Worm (Caenorhabditis elegans) whole organism, L3 larva: ENCODE data around the gene pezo-1.
"Not testable (repeated sequence)": the region's sequence is repeated elsewhere in the genome, so short reads cannot be mapped to it uniquely, and the experiment has no call there.

Source experiments
- R02D3.7 ChIP-seq: fragments of 150-350 bp; optimal IDR thresholded peaks from 2 replicates; lab custom pipeline; 2014; ENCODE audit warnings: missing biosample characterization, missing genetic modification characterization
- aly-2 ChIP-seq: fragments of 150-350 bp; optimal IDR thresholded peaks from 2 replicates; lab custom pipeline; 2014; ENCODE audit warnings: missing biosample characterization, missing genetic modification characterization
- ama-1 ChIP-seq: fragments of 150-350 bp; optimal IDR thresholded peaks from 2 replicates; lab custom pipeline; 2018
- ceh-16 ChIP-seq: sonication (generic microtip); optimal IDR thresholded peaks from 2 replicates; lab custom pipeline; 2017; ENCODE audit warnings: missing biosample characterization, missing genetic modification characterization
- ceh-28 ChIP-seq: fragments of 150-350 bp; optimal IDR thresholded peaks from 2 replicates; lab custom pipeline; 2014; ENCODE audit warnings: missing biosample characterization, missing genetic modification reagents, missing genetic modification characterization
- ceh-9 ChIP-seq: sonication (generic microtip); optimal IDR thresholded peaks from 2 replicates; lab custom pipeline; 2018; ENCODE audit warnings: missing biosample characterization, missing genetic modification characterization
- daf-12 ChIP-seq: fragments of 150-350 bp; optimal IDR thresholded peaks from 2 replicates; lab custom pipeline; 2014; ENCODE audit warnings: missing biosample characterization, missing genetic modification reagents, missing genetic modification characterization
- egl-27 ChIP-seq: sonication (generic microtip); optimal IDR thresholded peaks from 4 replicates; lab custom pipeline; 2017; ENCODE audit warnings: missing biosample characterization, missing genetic modification reagents, missing genetic modification characterization
- egl-5 ChIP-seq: fragments of 150-350 bp; optimal IDR thresholded peaks from 2 replicates; lab custom pipeline; 2017; ENCODE audit warnings: missing biosample characterization, missing genetic modification reagents, missing genetic modification characterization, inconsistent platforms
- elt-1 ChIP-seq: fragments of 150-350 bp; optimal IDR thresholded peaks from 2 replicates; lab custom pipeline; 2014; ENCODE audit warnings: missing biosample characterization, missing genetic modification characterization
- elt-2 ChIP-seq: sonication (generic microtip); optimal IDR thresholded peaks from 2 replicates; lab custom pipeline; 2016; ENCODE audit warnings: missing genetic modification reagents, mild to moderate bottlenecking, missing genetic modification characterization, missing compliant biosample characterization
- elt-3 ChIP-seq, 3 experiments: fragments of 150-350 bp in 1 of 3; sonication (generic microtip) in 2 of 3; optimal IDR thresholded peaks; 2 replicates in 2 of 3; 4 replicates in 1 of 3; lab custom pipeline; 2014 to 2017; ENCODE audit warnings: missing biosample characterization in 3 of 3, missing genetic modification characterization in 3 of 3
- eor-1 ChIP-seq, 2 experiments: fragments of 150-350 bp; optimal IDR thresholded peaks; 2 replicates each; lab custom pipeline; 2014 to 2018; ENCODE audit warnings: missing biosample characterization in 2 of 2, missing genetic modification characterization in 2 of 2
- fkh-10 ChIP-seq: sonication (generic microtip); optimal IDR thresholded peaks from 2 replicates; lab custom pipeline; 2017; ENCODE audit warnings: missing biosample characterization, missing genetic modification reagents, missing genetic modification characterization
- fkh-2 ChIP-seq: fragments of 150-350 bp; optimal IDR thresholded peaks from 2 replicates; lab custom pipeline; 2014; ENCODE audit warnings: missing biosample characterization, missing genetic modification reagents, missing genetic modification characterization
- hmg-11 ChIP-seq: sonication (generic microtip); optimal IDR thresholded peaks from 2 replicates; lab custom pipeline; 2016; ENCODE audit warnings: missing genetic modification characterization, missing compliant biosample characterization
- jun-1 ChIP-seq: fragments of 150-350 bp; optimal IDR thresholded peaks from 2 replicates; lab custom pipeline; 2014; ENCODE audit warnings: missing biosample characterization, missing genetic modification reagents, missing genetic modification characterization
- lin-15B ChIP-seq: fragments of 150-350 bp; optimal IDR thresholded peaks from 2 replicates; lab custom pipeline; 2014; ENCODE audit warnings: missing biosample characterization, missing genetic modification characterization
- lin-39 ChIP-seq: fragments of 150-350 bp; optimal IDR thresholded peaks from 2 replicates; lab custom pipeline; 2018; ENCODE audit warnings: missing biosample characterization, missing genetic modification reagents, missing genetic modification characterization
- mdl-1 ChIP-seq: fragments of 150-350 bp; optimal IDR thresholded peaks from 2 replicates; lab custom pipeline; 2014; ENCODE audit warnings: missing biosample characterization, missing genetic modification characterization
- mml-1 ChIP-seq: fragments of 150-350 bp; sonication (generic microtip); optimal IDR thresholded peaks from 3 replicates; lab custom pipeline; 2014; ENCODE audit warnings: missing biosample characterization, missing genetic modification characterization
- nfya-1 ChIP-seq: sonication (generic microtip); optimal IDR thresholded peaks from 2 replicates; lab custom pipeline; 2017; ENCODE audit warnings: missing genetic modification characterization, mild to moderate bottlenecking, missing compliant biosample characterization, antibody characterized with exemption, moderate library complexity; ENCODE audit not compliant: insufficient read depth
- nhr-11 ChIP-seq: fragments of 150-350 bp; optimal IDR thresholded peaks from 2 replicates; lab custom pipeline; 2014; ENCODE audit warnings: missing biosample characterization, missing genetic modification characterization
- nhr-12 ChIP-seq: fragments of 150-350 bp; optimal IDR thresholded peaks from 2 replicates; lab custom pipeline; 2014; ENCODE audit warnings: missing biosample characterization, missing genetic modification characterization
- nhr-23 ChIP-seq: fragments of 150-350 bp; optimal IDR thresholded peaks from 2 replicates; lab custom pipeline; 2014; ENCODE audit warnings: missing biosample characterization, missing genetic modification reagents, missing genetic modification characterization
- nhr-237 ChIP-seq: fragments of 150-350 bp; optimal IDR thresholded peaks from 2 replicates; lab custom pipeline; 2014; ENCODE audit warnings: missing biosample characterization, missing genetic modification characterization
- nhr-25 ChIP-seq: sonication (generic microtip); optimal IDR thresholded peaks from 2 replicates; lab custom pipeline; 2017; ENCODE audit warnings: missing biosample characterization, missing genetic modification characterization
- nhr-28 ChIP-seq: fragments of 150-350 bp; optimal IDR thresholded peaks from 2 replicates; lab custom pipeline; 2014; ENCODE audit warnings: missing biosample characterization, missing genetic modification characterization
- nhr-67 ChIP-seq: fragments of 150-350 bp; optimal IDR thresholded peaks from 2 replicates; lab custom pipeline; 2014; ENCODE audit warnings: missing biosample characterization, missing genetic modification characterization
- nhr-76 ChIP-seq: fragments of 150-350 bp; sonication (generic microtip); optimal IDR thresholded peaks from 5 replicates; lab custom pipeline; 2014; ENCODE audit warnings: missing biosample characterization, missing genetic modification characterization
- nhr-77 ChIP-seq: fragments of 150-350 bp; optimal IDR thresholded peaks from 2 replicates; lab custom pipeline; 2014; ENCODE audit warnings: missing biosample characterization, missing genetic modification characterization
- pha-4 ChIP-seq: fragments of 150-350 bp; optimal IDR thresholded peaks from 2 replicates; lab custom pipeline; 2014; ENCODE audit warnings: missing biosample characterization, missing genetic modification reagents, missing genetic modification characterization
- pqm-1 ChIP-seq: fragments of 150-350 bp; optimal IDR thresholded peaks from 2 replicates; lab custom pipeline; 2017; ENCODE audit warnings: missing biosample characterization, missing genetic modification characterization, inconsistent platforms
- skn-1 ChIP-seq: fragments of 150-350 bp; optimal IDR thresholded peaks from 2 replicates; lab custom pipeline; 2014; ENCODE audit warnings: missing biosample characterization, missing genetic modification characterization
- snpc-4 ChIP-seq: fragments of 150-350 bp; optimal IDR thresholded peaks from 2 replicates; lab custom pipeline; 2014; ENCODE audit warnings: missing biosample characterization, missing genetic modification characterization
- tbx-2 ChIP-seq: sonication (generic microtip); optimal IDR thresholded peaks from 2 replicates; lab custom pipeline; 2016; ENCODE audit warnings: mild to moderate bottlenecking, missing genetic modification characterization, missing compliant biosample characterization
- unc-39 ChIP-seq: sonication (generic microtip); optimal IDR thresholded peaks from 4 replicates; lab custom pipeline; 2017; ENCODE audit warnings: missing biosample characterization, missing genetic modification characterization
- unc-62 ChIP-seq: fragments of 150-350 bp; sonication (generic microtip); optimal IDR thresholded peaks from 4 replicates; lab custom pipeline; 2014; ENCODE audit warnings: missing biosample characterization, missing genetic modification reagents, missing genetic modification characterization
- zag-1 ChIP-seq: fragments of 150-350 bp; optimal IDR thresholded peaks from 2 replicates; lab custom pipeline; 2014; ENCODE audit warnings: missing biosample characterization, missing genetic modification characterization
- ztf-11 ChIP-seq: fragments of 150-350 bp; optimal IDR thresholded peaks from 2 replicates; lab custom pipeline; 2014; ENCODE audit warnings: missing biosample characterization, missing genetic modification characterization

Gene pezo-1

ce11 chrIV:9312827-9313226 lies 53.5 kb downstream of the pezo-1 start, which contains the start of gene F49C12.7:
Gene F49C12.7 (minus strand): TSS chrIV:9312927.
- not testable (repeated sequence) for TF ChIP-seq pqm-1 (tag; lab: Kevin White, UChicago); nhr-25; tbx-2 (tag; lab: Kevin White, UChicago)

ce11 chrIV:9310935-9311566 lies 55.3 kb downstream of the pezo-1 start:
- TF ChIP-seq unc-39 (tag; lab: Kevin White, UChicago) (no peak), nhr-25 (no peak), lin-15B (tag; lab: Kevin White, UChicago) (no peak), elt-3 (tag; optimal IDR thresholded peaks at IDR 0.05; lab: Kevin White, UChicago) (no peak), ama-1 (no peak), ceh-28 (tag; lab: Kevin White, UChicago) (no peak), pha-4 (tag; lab: Kevin White, UChicago) (peak; percentile 3), lin-39 (tag; lab: Kevin White, UChicago) (no peak), jun-1 (peak; percentile 57), fkh-10 (GFP tag; lab: Kevin White, UChicago) (no peak), nhr-28 (no peak), elt-2 (tag; lab: Kevin White, UChicago) (peak; percentile 89), nhr-11 (tag; lab: Kevin White, UChicago) (no peak), pqm-1 (tag; lab: Kevin White, UChicago) (peak; percentile 73), eor-1 (tag; optimal IDR thresholded peaks at IDR 0.05; lab: Kevin White, UChicago) (no peak), mml-1 (no peak), ztf-11 (tag; lab: Kevin White, UChicago) (no peak), aly-2 (tag; lab: Kevin White, UChicago) (no peak), fkh-2 (no peak)

ce11 chrIV:9308975-9309374 lies 57.3 kb downstream of the pezo-1 start, which contains the start of gene F49C12.6:
Gene F49C12.6 (minus strand): TSS chrIV:9309075.
- no peak for TF ChIP-seq egl-5 (tag; lab: Kevin White, UChicago)
- no peak for TF ChIP-seq nhr-25
- TF ChIP-seq zag-1 (tag; lab: Kevin White, UChicago) = no peak
- no peak for TF ChIP-seq elt-1 (tag; lab: Kevin White, UChicago)
- no peak for TF ChIP-seq ceh-9 (tag; lab: Kevin White, UChicago)
- no peak for TF ChIP-seq nhr-237 (tag; lab: Kevin White, UChicago)

ce11 chrIV:9304617-9305016 lies 61.7 kb downstream of the pezo-1 start, which contains the start of gene F49C12.5:
Gene F49C12.5 (plus strand): TSS chrIV:9304917.
- no peak for TF ChIP-seq unc-62
- no peak for TF ChIP-seq fkh-2
- no peak for TF ChIP-seq daf-12 (tag; lab: Kevin White, UChicago)
- no peak for TF ChIP-seq lin-39 (tag; lab: Kevin White, UChicago)
- no peak for TF ChIP-seq elt-2 (tag; lab: Kevin White, UChicago)
- no peak for TF ChIP-seq ceh-28 (tag; lab: Kevin White, UChicago)
- no peak for TF ChIP-seq skn-1
- TF ChIP-seq ama-1 = no peak
- no peak for TF ChIP-seq nhr-12 (tag; lab: Kevin White, UChicago)
- no peak for TF ChIP-seq mdl-1 (tag; lab: Kevin White, UChicago)
- no peak for TF ChIP-seq jun-1
- no peak for TF ChIP-seq nhr-23
- TF ChIP-seq unc-39 (tag; lab: Kevin White, UChicago) = no peak
- TF ChIP-seq egl-5 (tag; lab: Kevin White, UChicago) = no peak
- no peak for TF ChIP-seq zag-1 (tag; lab: Kevin White, UChicago)
- TF ChIP-seq nhr-28 = no peak
- no peak for TF ChIP-seq tbx-2 (tag; lab: Kevin White, UChicago)
- no peak for TF ChIP-seq snpc-4 (tag; lab: Kevin White, UChicago)

ce11 chrIV:9303994-9304393 lies 62.3 kb downstream of the pezo-1 start, which contains the start of gene F49C12.4:
Gene F49C12.4 (minus strand): TSS chrIV:9304094.
- TF ChIP-seq ceh-28 (tag; lab: Kevin White, UChicago) = no peak
- no peak for TF ChIP-seq unc-39 (tag; lab: Kevin White, UChicago)
- no peak for TF ChIP-seq nhr-28
- TF ChIP-seq nhr-77 (tag; lab: Kevin White, UChicago) = no peak
- no peak for TF ChIP-seq nhr-23
- TF ChIP-seq ceh-16 (tag; lab: Kevin White, UChicago) = no peak
- TF ChIP-seq egl-27 = no peak
- TF ChIP-seq fkh-10 (GFP tag; lab: Kevin White, UChicago) = no peak
- TF ChIP-seq ztf-11 (tag; lab: Kevin White, UChicago) = no peak
- no peak for TF ChIP-seq lin-15B (tag; lab: Kevin White, UChicago)
- TF ChIP-seq nhr-76 (tag; lab: Kevin White, UChicago) = no peak
- TF ChIP-seq eor-1 (tag; optimal IDR thresholded peaks at IDR 0.05; lab: Kevin White, UChicago) = no peak
- no peak for TF ChIP-seq unc-62
- TF ChIP-seq nhr-67 (tag; lab: Kevin White, UChicago) = no peak
- TF ChIP-seq nfya-1 (tag; lab: Kevin White, UChicago) = no peak
- no peak for TF ChIP-seq hmg-11 (tag; lab: Kevin White, UChicago)
- no peak for TF ChIP-seq lin-39 (tag; lab: Kevin White, UChicago)
- no peak for TF ChIP-seq R02D3.7
- TF ChIP-seq, all 47 proteins: peak for 0
